Fruit fly (Drosophila melanogaster): Measurements from ENCODE around the gene pb.

The pb gene

DNA sequence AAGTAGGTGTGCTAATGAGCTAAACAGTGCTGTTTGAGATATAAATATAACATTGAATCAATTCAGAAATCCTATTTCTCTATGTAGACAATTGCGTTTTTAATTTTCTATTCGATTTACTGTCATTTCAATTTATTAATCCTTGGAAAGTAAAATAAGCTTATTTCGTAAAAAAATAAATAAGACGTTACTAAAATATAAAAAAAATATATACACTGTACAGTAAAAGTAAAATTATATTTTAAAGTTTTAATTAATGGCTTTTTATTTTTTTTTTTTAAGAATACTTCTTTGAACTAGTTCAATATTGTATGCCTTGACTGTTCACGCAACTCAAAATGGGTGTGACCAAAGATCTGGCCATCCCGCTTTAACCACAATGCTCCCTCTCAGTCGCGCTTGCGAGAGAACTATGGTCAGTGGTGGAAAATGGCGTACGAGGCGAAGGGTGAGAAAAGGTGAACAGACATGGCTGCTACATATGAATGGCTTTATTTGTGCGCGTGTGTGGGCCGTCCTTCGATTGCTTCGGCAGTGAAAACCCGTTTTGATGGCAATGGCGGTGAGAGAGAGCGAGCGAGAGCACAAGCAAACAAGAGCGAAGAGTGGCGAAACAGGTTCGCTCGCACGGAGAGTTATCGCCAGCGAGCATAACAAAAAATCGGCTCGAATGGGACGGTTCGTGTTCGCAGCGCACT lies 49.5 kb upstream of the pb start, which contains the start of gene Dfd (continued):
- TF ChIP-seq CG8944 (GFP tag; optimal IDR thresholded peaks at IDR 0.05) (no peak), grau (tag; optimal IDR thresholded peaks at IDR 0.05) (peak; percentile 70), CG4360 (GFP tag; IDR thresholded peaks at IDR 0.05) (0 out of 2 replicates have a peak, but pooled peaks have one; percentile 21), vfl (GFP tag; optimal IDR thresholded peaks at IDR 0.05) (no peak), dysf (GFP tag; IDR thresholded peaks at IDR 0.05) (peak; percentile 60; the same call in 2 of the 3 replicates), CG13123 (GFP tag; optimal IDR thresholded peaks at IDR 0.05) (peak; percentile 10), tap (tag; optimal IDR thresholded peaks at IDR 0.05) (peak; percentile 2), lola (GFP tag; optimal IDR thresholded peaks at IDR 0.05) (peak in 1 of 3 experiments; percentile 75), mam (GFP tag; optimal IDR thresholded peaks at IDR 0.05) (no peak), CoRest (tag; optimal IDR thresholded peaks at IDR 0.05) (peak; percentile 76), Kr (GFP tag; optimal IDR thresholded peaks at IDR 0.05) (no peak), Hr3 (GFP tag; optimal IDR thresholded peaks at IDR 0.05) (peak; percentile 49), chinmo (GFP tag; IDR thresholded peaks at IDR 0.05; ENCODE audit: partially characterized antibody) (0 out of 4 replicates have a peak, but pooled peaks have one; percentile 67), tio (GFP tag; optimal IDR thresholded peaks at IDR 0.05) (peak; percentile 48), CG2875 (GFP tag; optimal IDR thresholded peaks at IDR 0.05) (peak; percentile 13), gsb-n (tag; optimal IDR thresholded peaks at IDR 0.05) (peak; percentile 83), zf30C (GFP tag; optimal IDR thresholded peaks at IDR 0.05) (peak; percentile 34), nmo (GFP tag; optimal IDR thresholded peaks at IDR 0.05) (peak; percentile 66), chn (GFP tag; optimal IDR thresholded peaks at IDR 0.05) (peak; percentile 21), MBD-R2 (GFP tag; IDR thresholded peaks at IDR 0.05) (peak; percentile 25; the same call in 1 of the 2 replicates), ind (GFP tag; optimal IDR thresholded peaks at IDR 0.05) (peak; percentile 23), CG8765 (GFP tag; IDR thresholded peaks at IDR 0.05) (peak; percentile 28; the same call in 1 of the 2 replicates), Usf (GFP tag; optimal IDR thresholded peaks at IDR 0.05) (peak; percentile 16), CG5180 (GFP tag; optimal IDR thresholded peaks at IDR 0.05) (peak; percentile 95), sc (optimal IDR thresholded peaks at IDR 0.05) (no peak), sc (GFP tag; optimal IDR thresholded peaks at IDR 0.05) (peak; percentile 24), pb (GFP tag; optimal IDR thresholded peaks at IDR 0.05) (peak; percentile 6), Meics (GFP tag; optimal IDR thresholded peaks at IDR 0.05) (peak; percentile 62), Nf-YB (GFP tag; optimal IDR thresholded peaks at IDR 0.05) (peak; percentile 97), sqz (GFP tag; optimal IDR thresholded peaks at IDR 0.05) (peak; percentile 43), Ada2b (GFP tag; IDR thresholded peaks at IDR 0.05) (peak; percentile 53), zen2 (GFP tag; IDR thresholded peaks at IDR 0.05; ENCODE audit: partially characterized antibody) (no peak; the same call in 2 of the 3 replicates), lov (optimal IDR thresholded peaks at IDR 0.05) (no peak), lov (GFP tag; IDR thresholded peaks at IDR 0.05) (peak; percentile 61; the same call in 1 of the 3 replicates), CG3163 (GFP tag; optimal IDR thresholded peaks at IDR 0.05) (no peak), CG6791 (GFP tag; IDR thresholded peaks at IDR 0.05; ENCODE audit: partially characterized antibody) (peak; percentile 50; the same call in 1 of the 3 replicates), Asciz (GFP tag; optimal IDR thresholded peaks at IDR 0.05) (peak; percentile 10), HHEX (GFP tag; optimal IDR thresholded peaks at IDR 0.05) (no peak), CG42726 (GFP tag; IDR thresholded peaks at IDR 0.05; ENCODE audit: partially characterized antibody) (0 out of 2 replicates have a peak, but pooled peaks have one; percentile 5), ranshi (GFP tag; IDR thresholded peaks at IDR 0.05) (peak; percentile 46; the same call in 1 of the 2 replicates), CG17829 (tag; optimal IDR thresholded peaks at IDR 0.05) (peak; percentile 52), az2 (GFP tag; optimal IDR thresholded peaks at IDR 0.05) (peak; percentile 62), CG7271 (tag; optimal IDR thresholded peaks at IDR 0.05) (no peak), sens (GFP tag) (peak; percentile 72), Aef1 (GFP tag; IDR thresholded peaks at IDR 0.05) (no peak), Deaf1 (tag; optimal IDR thresholded peaks at IDR 0.05) (peak; percentile 84), Xrp1 (GFP tag; IDR thresholded peaks at IDR 0.05) (peak; percentile 62; the same call in 1 of the 2 replicates), phol (tag; optimal IDR thresholded peaks at IDR 0.05) (peak; percentile 96), CG9437 (GFP tag; optimal IDR thresholded peaks at IDR 0.05) (peak; percentile 32)

All from whole organism, embryonic.